Worm (Caenorhabditis elegans) whole organism, L3 larva: ENCODE results near the gene cyp-33C3.
A peak's percentile ranks its signal among the peaks of the same experiment; 100 is the strongest.

Experiments used
- ama-1 ChIP-seq: fragments of 150-350 bp; optimal IDR thresholded peaks from 2 replicates; lab custom pipeline; 2018
- ceh-82 ChIP-seq: fragments of 150-350 bp; optimal IDR thresholded peaks from 2 replicates; lab custom pipeline; 2014; ENCODE audit warnings: missing biosample characterization, missing genetic modification characterization
- elt-1 ChIP-seq: fragments of 150-350 bp; optimal IDR thresholded peaks from 2 replicates; lab custom pipeline; 2014; ENCODE audit warnings: missing biosample characterization, missing genetic modification characterization
- jun-1 ChIP-seq: fragments of 150-350 bp; optimal IDR thresholded peaks from 2 replicates; lab custom pipeline; 2014; ENCODE audit warnings: missing biosample characterization, missing genetic modification reagents, missing genetic modification characterization
- lin-15B ChIP-seq: fragments of 150-350 bp; optimal IDR thresholded peaks from 2 replicates; lab custom pipeline; 2014; ENCODE audit warnings: missing biosample characterization, missing genetic modification characterization
- nhr-11 ChIP-seq: fragments of 150-350 bp; optimal IDR thresholded peaks from 2 replicates; lab custom pipeline; 2014; ENCODE audit warnings: missing biosample characterization, missing genetic modification characterization
- nhr-12 ChIP-seq: fragments of 150-350 bp; optimal IDR thresholded peaks from 2 replicates; lab custom pipeline; 2014; ENCODE audit warnings: missing biosample characterization, missing genetic modification characterization
- nhr-28 ChIP-seq: fragments of 150-350 bp; optimal IDR thresholded peaks from 2 replicates; lab custom pipeline; 2014; ENCODE audit warnings: missing biosample characterization, missing genetic modification characterization
- nhr-76 ChIP-seq: fragments of 150-350 bp; sonication (generic microtip); optimal IDR thresholded peaks from 5 replicates; lab custom pipeline; 2014; ENCODE audit warnings: missing biosample characterization, missing genetic modification characterization
- pha-4 ChIP-seq: fragments of 150-350 bp; optimal IDR thresholded peaks from 2 replicates; lab custom pipeline; 2014; ENCODE audit warnings: missing biosample characterization, missing genetic modification reagents, missing genetic modification characterization
- snpc-4 ChIP-seq: fragments of 150-350 bp; optimal IDR thresholded peaks from 2 replicates; lab custom pipeline; 2014; ENCODE audit warnings: missing biosample characterization, missing genetic modification characterization
- tbx-2 ChIP-seq: sonication (generic microtip); optimal IDR thresholded peaks from 2 replicates; lab custom pipeline; 2016; ENCODE audit warnings: mild to moderate bottlenecking, missing genetic modification characterization, missing compliant biosample characterization
- unc-39 ChIP-seq: sonication (generic microtip); optimal IDR thresholded peaks from 4 replicates; lab custom pipeline; 2017; ENCODE audit warnings: missing biosample characterization, missing genetic modification characterization
- zag-1 ChIP-seq: fragments of 150-350 bp; optimal IDR thresholded peaks from 2 replicates; lab custom pipeline; 2014; ENCODE audit warnings: missing biosample characterization, missing genetic modification characterization

ce11 chrV:2244751-2245150, 2.2 kb downstream of the cyp-33C3 start, which contains the start of gene cyp-33C5:
- peak; percentile 77 for TF ChIP-seq pha-4 (tag; lab: Kevin White, UChicago)
- TF ChIP-seq jun-1 (tag; lab: Kevin White, UChicago): no peak
- no peak for TF ChIP-seq ama-1 (lab: Kevin White, UChicago)
- TF ChIP-seq zag-1 (tag; lab: Kevin White, UChicago): no peak
- no peak for TF ChIP-seq nhr-76
- TF ChIP-seq unc-39 (tag; lab: Kevin White, UChicago): no peak
- TF ChIP-seq ceh-82: no peak
- TF ChIP-seq snpc-4 (tag; lab: Kevin White, UChicago): no peak
- no peak for TF ChIP-seq lin-15B
- no peak for TF ChIP-seq nhr-28 (tag; lab: Kevin White, UChicago)
- TF ChIP-seq nhr-12: no peak
- no peak for TF ChIP-seq tbx-2 (tag; lab: Kevin White, UChicago)
- no peak for TF ChIP-seq elt-1 (tag; lab: Kevin White, UChicago)
- no peak for TF ChIP-seq nhr-11
